Fruit fly (Drosophila melanogaster): ENCODE results near the gene CG1236.

The CG1236 gene

DNA sequence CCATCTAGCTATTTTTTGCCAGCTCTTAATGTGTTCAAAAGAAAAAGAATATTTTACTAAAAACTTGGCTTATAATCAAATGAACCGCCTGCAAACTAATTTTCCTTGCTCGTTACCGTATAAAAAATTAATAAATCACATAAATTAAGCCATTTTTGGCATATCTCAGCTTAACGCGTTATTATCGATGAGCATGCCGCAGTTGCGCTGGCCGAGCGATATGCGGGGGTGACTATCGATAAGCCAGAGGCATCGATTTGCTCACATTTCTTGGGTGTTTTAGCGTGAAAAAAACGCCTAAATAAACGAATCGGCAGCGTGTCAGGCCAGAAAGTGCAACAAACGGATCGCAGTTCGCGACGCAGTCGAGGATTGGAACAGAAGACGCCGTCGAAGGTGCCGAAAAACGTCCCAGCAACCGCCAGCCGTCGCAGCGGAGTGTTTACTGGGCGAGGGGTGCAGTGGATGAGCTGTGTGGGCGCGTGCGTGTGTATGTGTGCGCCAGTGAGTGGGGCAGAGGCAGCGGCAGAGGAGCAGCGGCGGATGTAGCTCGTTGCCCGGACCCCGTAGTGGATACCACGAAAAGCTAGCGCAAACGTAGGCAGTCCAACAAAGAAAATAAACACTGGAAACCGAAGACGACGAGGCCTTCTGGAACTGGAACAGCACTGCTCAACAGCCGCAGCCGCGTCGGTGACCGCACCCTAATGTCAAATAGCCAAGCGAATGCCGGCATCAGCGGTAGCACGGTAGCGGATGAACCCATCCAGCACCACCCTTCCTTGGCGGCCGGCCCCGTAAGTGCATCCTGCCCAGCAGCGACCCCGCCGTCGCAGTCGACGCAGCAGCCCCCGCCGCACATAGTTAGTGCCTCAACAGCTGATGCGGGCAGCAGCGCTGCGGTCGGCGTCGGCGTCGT, 6.0 kb downstream of the CG1236 start, which contains the start of the genes Sym and Madm (continued):
- no peak for TF ChIP-seq CG4730 (GFP tag; IDR thresholded peaks at IDR 0.05)
- TF ChIP-seq CG18599 (GFP tag; optimal IDR thresholded peaks at IDR 0.05), result peak; percentile 54
- peak; percentile 29; the same call in 1 of the 4 replicates for TF ChIP-seq Gug (GFP tag; IDR thresholded peaks at IDR 0.05)
- TF ChIP-seq CG10321 (GFP tag; IDR thresholded peaks at IDR 0.05), result no peak
- TF ChIP-seq ind (GFP tag; optimal IDR thresholded peaks at IDR 0.05), result peak; percentile 45
- TF ChIP-seq CG30403 (GFP tag; optimal IDR thresholded peaks at IDR 0.05), result peak; percentile 65
- TF ChIP-seq nerfin-1 (tag; optimal IDR thresholded peaks at IDR 0.05), result peak; percentile 3
- peak; percentile 55 for TF ChIP-seq CG10267 (tag; optimal IDR thresholded peaks at IDR 0.05)
- TF ChIP-seq row (GFP tag; IDR thresholded peaks at IDR 0.05), result peak; percentile 82
- TF ChIP-seq CG32772 (GFP tag; IDR thresholded peaks at IDR 0.05), result 0 out of 2 replicates have a peak, but pooled peaks have one; percentile 20
- no peak for TF ChIP-seq CG12219 (GFP tag; optimal IDR thresholded peaks at IDR 0.05)
- peak; percentile 38; the same call in 1 of the 2 replicates for TF ChIP-seq bbx (GFP tag; IDR thresholded peaks at IDR 0.05; ENCODE audit: partially characterized antibody)
- TF ChIP-seq CG7786 (GFP tag; optimal IDR thresholded peaks at IDR 0.05), result peak; percentile 1
- TF ChIP-seq CG2129 (GFP tag; IDR thresholded peaks at IDR 0.05; ENCODE audit: partially characterized antibody), result peak; percentile 69
- peak; percentile 33 for TF ChIP-seq Hr3 (GFP tag; optimal IDR thresholded peaks at IDR 0.05)
- peak; percentile 4 for TF ChIP-seq D19B (GFP tag; optimal IDR thresholded peaks at IDR 0.05)
- TF ChIP-seq cas (GFP tag; IDR thresholded peaks at IDR 0.05), result no peak
- TF ChIP-seq odd (GFP tag; optimal IDR thresholded peaks at IDR 0.05), result no peak
- TF ChIP-seq CG43689 (GFP tag; IDR thresholded peaks at IDR 0.05), result no peak
- TF ChIP-seq otp (GFP tag; IDR thresholded peaks at IDR 0.05), result no peak
- TF ChIP-seq sna (GFP tag; IDR thresholded peaks at IDR 0.05; ENCODE audit: partially characterized antibody), result peak; percentile 87
- peak; percentile 56; the same call in 1 of the 2 replicates for TF ChIP-seq tna (GFP tag; IDR thresholded peaks at IDR 0.05; ENCODE audit: partially characterized antibody)
- TF ChIP-seq Hr39 (optimal IDR thresholded peaks at IDR 0.05), result no peak
- TF ChIP-seq CG7372 (GFP tag; IDR thresholded peaks at IDR 0.05), result no peak
- TF ChIP-seq vvl (GFP tag; IDR thresholded peaks at IDR 0.05), result no peak; the same call in 1 of the 2 replicates
- TF ChIP-seq Oaz (GFP tag; IDR thresholded peaks at IDR 0.05), result no peak
- peak; percentile 2 for TF ChIP-seq CG6683 (GFP tag; optimal IDR thresholded peaks at IDR 0.05)
- TF ChIP-seq CG12391 (tag; optimal IDR thresholded peaks at IDR 0.05), result peak; percentile 55
- peak; percentile 80 for TF ChIP-seq CG15514 (GFP tag; optimal IDR thresholded peaks at IDR 0.05)
- no peak for TF ChIP-seq Lhr (GFP tag; optimal IDR thresholded peaks at IDR 0.05)
- no peak for TF ChIP-seq salm (tag; optimal IDR thresholded peaks at IDR 0.05)
- peak; percentile 60 for TF ChIP-seq slbo (GFP tag; IDR thresholded peaks at IDR 0.05)
- no peak for TF ChIP-seq Hr78 (GFP tag; optimal IDR thresholded peaks at IDR 0.05)
- TF ChIP-seq ssp (GFP tag; IDR thresholded peaks at IDR 0.05), result peak; percentile 60; the same call in 1 of the 2 replicates
- peak; percentile 86 for TF ChIP-seq cg (GFP tag; optimal IDR thresholded peaks at IDR 0.05)
- TF ChIP-seq CG1832 (GFP tag; optimal IDR thresholded peaks at IDR 0.05), result no peak
- peak; percentile 40 for TF ChIP-seq tin (GFP tag; optimal IDR thresholded peaks at IDR 0.05)
- TF ChIP-seq sisA (GFP tag; IDR thresholded peaks at IDR 0.05), result 0 out of 2 replicates have a peak, but pooled peaks have one; percentile 30
- TF ChIP-seq CG17385 (GFP tag; optimal IDR thresholded peaks at IDR 0.05), result no peak
- peak; percentile 77; the same call in 1 of the 2 replicates for TF ChIP-seq klu (GFP tag; IDR thresholded peaks at IDR 0.05)
- TF ChIP-seq CG3163 (GFP tag; optimal IDR thresholded peaks at IDR 0.05), result no peak
- TF ChIP-seq Opbp (GFP tag; IDR thresholded peaks at IDR 0.05; ENCODE audit: partially characterized antibody), result peak; percentile 73; the same call in 2 of the 3 replicates
- TF ChIP-seq crc (GFP tag; optimal IDR thresholded peaks at IDR 0.05), result peak; percentile 23
- TF ChIP-seq HmgZ (tag; optimal IDR thresholded peaks at IDR 0.05), result peak; percentile 58
- TF ChIP-seq CG12769 (tag; optimal IDR thresholded peaks at IDR 0.05), result no peak
- peak; percentile 41 for TF ChIP-seq twi (tag; optimal IDR thresholded peaks at IDR 0.05)
- no peak for TF ChIP-seq nom (GFP tag; optimal IDR thresholded peaks at IDR 0.05)
- TF ChIP-seq CG17186 (GFP tag; optimal IDR thresholded peaks at IDR 0.05), result peak; percentile 67

Measured in whole organism, embryonic.